Worm (Caenorhabditis elegans) whole organism, late embryonic: ENCODE measurements around the gene srbc-57.

Source experiments
- C08G9.2 ChIP-seq: sonication (generic microtip); optimal IDR thresholded peaks from 2 replicates; lab custom pipeline; 2016; ENCODE audit warnings: mild to moderate bottlenecking, missing genetic modification characterization, moderate library complexity, missing compliant biosample characterization
- C38D4.7 ChIP-seq: fragments of 200-800 bp; sonication (Bioruptor generic); optimal IDR thresholded peaks from 2 replicates; lab custom pipeline; 2018; ENCODE audit warnings: mild to moderate bottlenecking, missing genetic modification characterization, moderate library complexity, missing compliant biosample characterization
- K02D7.2 ChIP-seq: sonication (generic microtip); optimal IDR thresholded peaks from 2 replicates; lab custom pipeline; 2017; ENCODE audit warnings: mild to moderate bottlenecking, missing genetic modification characterization, missing compliant biosample characterization
- Y22D7AL.16 ChIP-seq: sonication (generic microtip); optimal IDR thresholded peaks from 2 replicates; lab custom pipeline; 2016; ENCODE audit warnings: missing genetic modification characterization, missing compliant biosample characterization
- ahr-1 ChIP-seq: sonication (generic microtip); optimal IDR thresholded peaks from 2 replicates; lab custom pipeline; 2016; ENCODE audit warnings: missing genetic modification characterization, missing compliant biosample characterization
- ama-1 ChIP-seq: fragments of 150-350 bp; optimal IDR thresholded peaks from 2 replicates; lab custom pipeline; 2014
- ceh-14 ChIP-seq: sonication (generic microtip); optimal IDR thresholded peaks from 2 replicates; lab custom pipeline; 2016; ENCODE audit warnings: missing genotype, missing genetic modification characterization, missing compliant biosample characterization
- ceh-18 ChIP-seq: sonication (generic microtip); optimal IDR thresholded peaks from 2 replicates; lab custom pipeline; 2016; ENCODE audit warnings: missing genetic modification characterization, missing compliant biosample characterization
- ceh-19 ChIP-seq: fragments of 200-800 bp; sonication (Bioruptor generic); optimal IDR thresholded peaks from 2 replicates; lab custom pipeline; 2018; ENCODE audit warnings: mild to moderate bottlenecking, missing genetic modification characterization, missing compliant biosample characterization
- ceh-2 ChIP-seq: sonication (generic microtip); optimal IDR thresholded peaks from 2 replicates; lab custom pipeline; 2016; ENCODE audit warnings: missing genotype, missing genetic modification characterization, missing compliant biosample characterization
- ceh-24 ChIP-seq: sonication (generic microtip); optimal IDR thresholded peaks from 2 replicates; lab custom pipeline; 2016; ENCODE audit warnings: mild to moderate bottlenecking, missing genetic modification characterization, missing compliant biosample characterization
- ceh-34 ChIP-seq: sonication (generic microtip); optimal IDR thresholded peaks from 2 replicates; lab custom pipeline; 2016; ENCODE audit warnings: mild to moderate bottlenecking, missing genetic modification characterization, missing compliant biosample characterization
- ceh-45 ChIP-seq: fragments of 200-800 bp; sonication (Bioruptor generic); IDR thresholded peaks from 2 replicates; pipeline ENCODE4 v1.3.6; 2022; ENCODE audit warnings: missing genetic modification reagents, missing genetic modification characterization, missing compliant biosample characterization
- ceh-48 ChIP-seq: sonication (generic microtip); optimal IDR thresholded peaks from 2 replicates; lab custom pipeline; 2016; ENCODE audit warnings: missing genetic modification characterization, inconsistent platforms, missing compliant biosample characterization
- ceh-6 ChIP-seq: fragments of 200-800 bp; sonication (Bioruptor generic); optimal IDR thresholded peaks from 2 replicates; lab custom pipeline; 2018; ENCODE audit warnings: mild to moderate bottlenecking, missing genetic modification characterization, missing compliant biosample characterization
- dmd-4 ChIP-seq: sonication (generic microtip); optimal IDR thresholded peaks from 2 replicates; lab custom pipeline; 2016; ENCODE audit warnings: borderline replicate concordance, missing genetic modification characterization, missing compliant biosample characterization
- ets-4 ChIP-seq: sonication (generic microtip); optimal IDR thresholded peaks from 2 replicates; lab custom pipeline; 2016; ENCODE audit warnings: missing genetic modification characterization, missing compliant biosample characterization
- fax-1 ChIP-seq: sonication (generic microtip); optimal IDR thresholded peaks from 2 replicates; lab custom pipeline; 2016; ENCODE audit warnings: missing genotype, missing genetic modification characterization, missing compliant biosample characterization
- gmeb-2 ChIP-seq: sonication (generic microtip); optimal IDR thresholded peaks from 2 replicates; lab custom pipeline; 2016; ENCODE audit warnings: missing genetic modification characterization, inconsistent platforms, missing compliant biosample characterization
- hlh-6 ChIP-seq: sonication (generic microtip); optimal IDR thresholded peaks from 2 replicates; lab custom pipeline; 2016; ENCODE audit warnings: missing genotype, missing genetic modification characterization, missing compliant biosample characterization
- hlh-8 ChIP-seq: sonication (generic microtip); optimal IDR thresholded peaks from 2 replicates; lab custom pipeline; 2016; ENCODE audit warnings: missing genotype, missing genetic modification characterization, missing compliant biosample characterization
- lin-11 ChIP-seq: fragments of 200-800 bp; sonication (Bioruptor generic); optimal IDR thresholded peaks from 2 replicates; lab custom pipeline; 2018; ENCODE audit warnings: mild to moderate bottlenecking, missing genetic modification characterization, missing compliant biosample characterization
- nfya-1 ChIP-seq: sonication (generic microtip); optimal IDR thresholded peaks from 2 replicates; lab custom pipeline; 2017; ENCODE audit warnings: missing genetic modification characterization, mild to moderate bottlenecking, missing compliant biosample characterization, antibody characterized with exemption, moderate library complexity
- nhr-11 ChIP-seq: fragments of 150-350 bp; optimal IDR thresholded peaks from 2 replicates; lab custom pipeline; 2014; ENCODE audit warnings: missing biosample characterization, missing genetic modification characterization
- nhr-232 ChIP-seq: sonication (generic microtip); optimal IDR thresholded peaks from 2 replicates; lab custom pipeline; 2016; ENCODE audit warnings: missing genetic modification characterization, missing compliant biosample characterization
- pat-9 ChIP-seq: fragments of 200-800 bp; sonication (Bioruptor generic); optimal IDR thresholded peaks from 2 replicates; lab custom pipeline; 2018; ENCODE audit warnings: mild to moderate bottlenecking, missing genetic modification characterization, moderate library complexity, missing compliant biosample characterization
- pha-2 ChIP-seq: sonication (generic microtip); optimal IDR thresholded peaks from 2 replicates; lab custom pipeline; 2017; ENCODE audit warnings: mild to moderate bottlenecking, missing genetic modification characterization, missing compliant biosample characterization
- pqm-1 ChIP-seq: sonication (generic microtip); optimal IDR thresholded peaks from 2 replicates; lab custom pipeline; 2016; ENCODE audit warnings: missing genetic modification characterization, missing compliant biosample characterization
- pros-1 ChIP-seq: fragments of 150-350 bp; optimal IDR thresholded peaks from 2 replicates; lab custom pipeline; 2014; ENCODE audit warnings: missing biosample characterization, missing genetic modification reagents, missing genetic modification characterization
- ref-2 ChIP-seq: sonication (generic microtip); optimal IDR thresholded peaks from 2 replicates; lab custom pipeline; 2016; ENCODE audit warnings: missing genetic modification characterization, missing compliant biosample characterization
- sdc-2 ChIP-seq: sonication (generic microtip); optimal IDR thresholded peaks from 2 replicates; lab custom pipeline; 2016; ENCODE audit warnings: missing genotype, missing genetic modification characterization, missing compliant biosample characterization
- sox-2 ChIP-seq: fragments of 200-800 bp; sonication (Bioruptor generic); IDR thresholded peaks from 2 replicates; pipeline ENCODE4 v1.3.6; 2022; ENCODE audit warnings: missing genetic modification reagents, missing genetic modification characterization, missing compliant biosample characterization
- syd-9 ChIP-seq: sonication (generic microtip); optimal IDR thresholded peaks from 2 replicates; lab custom pipeline; 2016; ENCODE audit warnings: mild to moderate bottlenecking, missing genetic modification characterization, moderate library complexity, missing compliant biosample characterization
- tbx-2 ChIP-seq: sonication (generic microtip); optimal IDR thresholded peaks from 2 replicates; lab custom pipeline; 2016; ENCODE audit warnings: missing genetic modification characterization, missing compliant biosample characterization
- tbx-7 ChIP-seq: sonication (generic microtip); optimal IDR thresholded peaks from 2 replicates; lab custom pipeline; 2016; ENCODE audit warnings: missing genotype, missing genetic modification characterization, missing compliant biosample characterization
- ttx-3 ChIP-seq: sonication (generic microtip); optimal IDR thresholded peaks from 2 replicates; lab custom pipeline; 2016; ENCODE audit warnings: missing genetic modification reagents, missing genetic modification characterization, missing compliant biosample characterization
- unc-42 ChIP-seq: sonication (generic microtip); optimal IDR thresholded peaks from 2 replicates; lab custom pipeline; 2016; ENCODE audit warnings: missing genotype, missing genetic modification characterization, missing compliant biosample characterization
- unc-86 ChIP-seq: sonication (generic microtip); optimal IDR thresholded peaks from 2 replicates; lab custom pipeline; 2016; ENCODE audit warnings: missing genetic modification characterization, missing compliant biosample characterization
- zip-5 ChIP-seq: sonication (generic microtip); optimal IDR thresholded peaks from 2 replicates; lab custom pipeline; 2016; ENCODE audit warnings: missing genetic modification characterization, missing compliant biosample characterization
- ztf-16 ChIP-seq: sonication (generic microtip); optimal IDR thresholded peaks from 2 replicates; lab custom pipeline; 2017; ENCODE audit warnings: missing genetic modification characterization, missing compliant biosample characterization

Gene srbc-57

DNA sequence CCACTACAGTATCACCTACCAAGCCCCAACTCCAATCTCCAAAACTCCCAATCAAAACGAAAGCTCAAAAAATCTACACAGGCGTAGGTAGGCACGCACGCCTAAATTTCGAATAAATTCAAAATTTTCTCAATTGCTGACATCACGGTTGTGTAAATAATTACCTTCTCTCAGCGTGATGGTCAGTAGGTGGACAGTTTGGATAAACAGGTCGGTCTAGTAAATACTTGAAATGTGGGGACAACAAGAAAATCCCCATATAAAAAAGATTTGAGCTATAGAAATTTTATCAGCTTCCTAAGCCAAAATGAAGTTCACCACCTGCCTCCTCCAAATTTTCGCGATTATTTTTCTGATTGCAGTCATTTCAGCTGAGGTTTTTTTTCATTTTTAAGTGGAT lies 30.3 kb downstream of the srbc-57 start, which contains the start of gene B0554.1:
Gene B0554.1, plus strand, starts transcription at position 301 of the 400 bp plus-strand sequence.
- no peak for TF ChIP-seq ceh-34 (tag; lab: Kevin White, UChicago)
- TF ChIP-seq tbx-7 (tag; lab: Kevin White, UChicago): no peak
- TF ChIP-seq, all 69 proteins: peak for 0

DNA sequence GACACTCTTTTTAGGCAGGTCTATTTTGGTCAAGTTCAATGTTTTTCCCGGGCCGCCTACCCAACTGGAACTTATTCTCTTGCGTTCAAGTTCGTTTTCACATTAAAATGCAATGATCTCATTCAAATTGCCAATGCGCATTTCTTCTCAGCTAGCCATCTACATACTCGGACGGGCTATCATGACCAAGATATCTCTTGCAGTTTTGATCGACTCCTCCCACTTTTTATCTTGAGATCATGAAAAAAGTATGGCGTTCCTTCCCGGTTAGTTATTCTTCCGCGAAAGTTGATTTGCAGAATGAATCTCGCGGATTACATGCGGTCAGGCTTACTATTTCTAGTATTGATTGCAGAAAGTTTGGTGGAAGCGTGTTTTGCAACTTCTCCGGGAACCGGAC lies 34.5 kb downstream of the srbc-57 start, which contains the start of gene B0554.2:
Gene B0554.2, plus strand, starts transcription at position 301 of the 400 bp plus-strand sequence.
- no peak for TF ChIP-seq hlh-8 (tag; lab: Kevin White, UChicago)
- no peak for TF ChIP-seq nhr-232 (tag; lab: Kevin White, UChicago)
- TF ChIP-seq C08G9.2: no peak
- no peak for TF ChIP-seq ceh-2 (tag; lab: Kevin White, UChicago)
- TF ChIP-seq zip-5: no peak
- TF ChIP-seq syd-9 (tag; lab: Kevin White, UChicago): no peak
- no peak for TF ChIP-seq tbx-2 (tag; lab: Kevin White, UChicago)
- no peak for TF ChIP-seq K02D7.2
- no peak for TF ChIP-seq Y22D7AL.16
- TF ChIP-seq ceh-6 (GFP tag; lab: Kevin White, UChicago): no peak
- no peak for TF ChIP-seq hlh-6 (tag; lab: Kevin White, UChicago)
- TF ChIP-seq sdc-2: no peak
- no peak for TF ChIP-seq gmeb-2 (tag; lab: Kevin White, UChicago)
- no peak for TF ChIP-seq ceh-18 (tag; lab: Kevin White, UChicago)
- TF ChIP-seq fax-1 (tag; lab: Kevin White, UChicago): no peak
- TF ChIP-seq dmd-4 (tag; lab: Kevin White, UChicago): no peak
- TF ChIP-seq nhr-11: no peak
- no peak for TF ChIP-seq ttx-3 (tag; lab: Kevin White, UChicago)

DNA sequence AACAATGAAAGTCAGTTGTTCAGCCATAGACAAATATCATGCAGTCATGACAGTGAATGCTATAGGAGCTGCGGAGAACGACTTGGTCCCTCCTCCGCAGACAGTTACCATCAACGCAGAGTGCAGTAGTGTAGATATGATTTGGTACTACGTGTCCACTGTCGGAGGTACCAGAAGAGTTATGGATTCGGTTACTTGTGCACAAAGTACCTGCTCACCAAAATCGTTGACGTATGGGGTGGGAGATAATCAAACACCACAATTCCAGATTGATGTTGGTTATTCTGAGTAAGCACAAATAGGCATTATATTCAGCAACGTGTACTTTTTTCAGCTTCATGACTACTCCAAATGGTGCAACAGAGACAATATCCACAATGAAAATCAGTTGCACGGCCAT lies 35.4 kb downstream of the srbc-57 start:
- TF ChIP-seq ceh-14 (tag; lab: Kevin White, UChicago): no peak
- TF ChIP-seq ets-4 (tag; lab: Kevin White, UChicago): no peak
- TF ChIP-seq zip-5: no peak
- no peak for TF ChIP-seq pqm-1 (tag; lab: Kevin White, UChicago)
- TF ChIP-seq ceh-19: no peak
- TF ChIP-seq tbx-2 (tag; lab: Kevin White, UChicago): no peak
- TF ChIP-seq ztf-16 (tag; lab: Kevin White, UChicago): no peak
- TF ChIP-seq pha-2 (tag; lab: Kevin White, UChicago): no peak

DNA sequence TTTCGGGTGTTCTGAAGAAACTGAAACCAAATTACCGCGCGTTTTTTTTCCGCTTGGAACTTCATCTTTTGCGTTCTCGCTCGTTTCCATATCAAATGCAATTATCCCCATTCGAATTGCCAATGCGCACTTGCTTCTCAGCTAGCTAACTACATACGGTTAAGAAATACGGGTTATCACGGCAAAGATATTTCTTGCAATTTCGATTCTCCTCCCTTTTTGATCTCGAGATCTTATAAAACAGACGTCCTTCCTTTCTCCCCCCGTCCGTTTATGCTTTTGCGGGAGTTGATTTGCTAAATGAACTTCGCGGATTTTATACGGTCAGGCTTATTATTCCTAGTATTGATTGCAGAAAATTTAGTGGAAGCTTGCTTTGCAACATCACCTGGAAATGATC lies 39.5 kb downstream of the srbc-57 start, which contains the start of gene B0554.4:
Gene B0554.4, plus strand, starts transcription at position 301 of the 400 bp plus-strand sequence.
- TF ChIP-seq ztf-16 (tag; lab: Kevin White, UChicago) (no peak), unc-86 (no peak), C38D4.7 (GFP tag; lab: Kevin White, UChicago) (no peak), pat-9 (tag; lab: Kevin White, UChicago) (no peak), tbx-7 (tag; lab: Kevin White, UChicago) (no peak), ceh-48 (tag; lab: Kevin White, UChicago) (no peak), ref-2 (no peak), sox-2 (GFP tag; lab: Robert Waterston, UW) (no peak), ceh-24 (no peak), nfya-1 (tag; lab: Kevin White, UChicago) (no peak), ceh-45 (GFP tag; lab: Robert Waterston, UW) (no peak), zip-5 (no peak), fax-1 (tag; lab: Kevin White, UChicago) (no peak)
- TF ChIP-seq, all 69 proteins: peak for 0

DNA sequence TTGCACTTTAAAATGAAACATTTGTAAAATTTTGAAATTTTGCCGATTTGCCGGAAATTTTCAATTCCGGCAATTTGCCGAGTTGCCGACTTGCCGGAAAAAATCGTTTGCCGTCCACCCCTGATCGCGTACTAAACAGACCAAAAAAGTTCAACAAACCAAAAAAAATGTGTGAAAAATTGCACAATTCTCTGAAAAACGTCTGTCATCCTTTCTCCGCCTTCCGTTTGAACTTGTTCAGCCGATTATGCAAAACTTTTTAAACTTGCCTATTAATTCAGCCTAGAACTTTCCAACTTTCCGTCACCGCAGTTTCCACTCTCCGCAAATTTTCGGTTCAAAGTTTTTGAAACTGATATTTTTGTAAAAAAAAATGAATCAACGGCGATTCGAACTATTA lies 44.2 kb downstream of the srbc-57 start, which contains the start of gene B0554.5:
Gene B0554.5, plus strand, starts transcription at position 301 of the 400 bp plus-strand sequence.
- TF ChIP-seq unc-86 (no peak), ceh-19 (no peak), ama-1 (lab: Kevin White, UChicago) (no peak), pros-1 (tag; lab: Kevin White, UChicago) (no peak), ahr-1 (tag; lab: Kevin White, UChicago) (no peak), sox-2 (GFP tag; lab: Robert Waterston, UW) (no peak), unc-42 (tag; lab: Kevin White, UChicago) (no peak), ztf-16 (tag; lab: Kevin White, UChicago) (no peak), lin-11 (no peak)
